Worm (Caenorhabditis elegans) whole organism, young adult: ENCODE results near the gene W09C2.9.

Experiments used
- C17E4.6 ChIP-seq: fragments of 200-800 bp; sonication (Bioruptor generic); IDR thresholded peaks from 2 replicates; pipeline ENCODE4 v1.3.6; 2022; ENCODE audit warnings: missing genetic modification reagents, missing genetic modification characterization, missing compliant biosample characterization
- D2030.7 ChIP-seq: fragments of 200-800 bp; sonication (Bioruptor generic); IDR thresholded peaks from 2 replicates; pipeline ENCODE4 v1.3.6; 2022; ENCODE audit warnings: missing genetic modification reagents, missing genetic modification characterization, missing compliant biosample characterization
- F23B12.7 ChIP-seq: sonication (generic microtip); optimal IDR thresholded peaks from 2 replicates; lab custom pipeline; 2017; ENCODE audit warnings: missing genetic modification characterization, mild to moderate bottlenecking, missing compliant biosample characterization, antibody characterized with exemption, moderate library complexity; ENCODE audit not compliant: insufficient read depth
- F33H1.4 ChIP-seq: fragments of 200-800 bp; sonication (Bioruptor generic); IDR thresholded peaks from 2 replicates; pipeline ENCODE4 v1.3.6; 2022; ENCODE audit warnings: missing genetic modification reagents, missing genetic modification characterization, missing compliant biosample characterization
- F52B5.7 ChIP-seq: sonication (generic microtip); optimal IDR thresholded peaks from 2 replicates; lab custom pipeline; 2016; ENCODE audit warnings: mild to moderate bottlenecking, missing genetic modification characterization, missing compliant biosample characterization
- F57C9.4 ChIP-seq: sonication (generic microtip); optimal IDR thresholded peaks from 2 replicates; lab custom pipeline; 2017; ENCODE audit warnings: mild to moderate bottlenecking, missing genetic modification characterization, missing compliant biosample characterization
- K11D2.4 ChIP-seq: fragments of 200-800 bp; sonication (Bioruptor generic); IDR thresholded peaks from 2 replicates; pipeline ENCODE4 v1.3.6; 2022; ENCODE audit warnings: missing genetic modification reagents, missing genetic modification characterization, missing compliant biosample characterization
- Y53G8AR.9 ChIP-seq: fragments of 200-800 bp; sonication (Bioruptor generic); conservative IDR thresholded peaks from 2 replicates; pipeline ENCODE4 v1.3.6; 2022; ENCODE audit warnings: missing genetic modification reagents, missing genetic modification characterization, missing compliant biosample characterization
- Y79H2A.3 ChIP-seq: fragments of 200-800 bp; sonication (Bioruptor generic); conservative IDR thresholded peaks from 2 replicates; pipeline ENCODE4 v1.3.6; 2022; ENCODE audit warnings: missing genetic modification reagents, missing genetic modification characterization, missing compliant biosample characterization
- Y95B8A.8 ChIP-seq: fragments of 200-800 bp; sonication (Bioruptor generic); IDR thresholded peaks from 2 replicates; pipeline ENCODE4 v1.3.6; 2022; ENCODE audit warnings: missing genetic modification reagents, missing genetic modification characterization, missing compliant biosample characterization
- ama-1 ChIP-seq, 3 experiments: fragments of 150-350 bp in 1 of 3; sonication (generic microtip) in 2 of 3; optimal IDR thresholded peaks; 2 replicates each; lab custom pipeline; 2014 to 2018; ENCODE audit warnings: missing biosample characterization in 2 of 3, missing genetic modification characterization in 2 of 3, missing genetic modification reagents in 2 of 3
- aptf-3 ChIP-seq: fragments of 200-800 bp; sonication (Bioruptor generic); IDR thresholded peaks from 2 replicates; pipeline ENCODE4 v1.3.6; 2022; ENCODE audit warnings: missing genetic modification characterization, missing compliant biosample characterization
- attf-3 ChIP-seq: fragments of 200-800 bp; sonication (Bioruptor generic); conservative IDR thresholded peaks from 2 replicates; pipeline ENCODE4 v1.3.6; 2022; ENCODE audit warnings: missing genetic modification reagents, missing genetic modification characterization, missing compliant biosample characterization
- attf-6 ChIP-seq: fragments of 200-800 bp; sonication (Bioruptor generic); IDR thresholded peaks from 2 replicates; pipeline ENCODE4 v1.3.6; 2022; ENCODE audit warnings: missing genetic modification reagents, missing genetic modification characterization, missing compliant biosample characterization
- bed-1 ChIP-seq: fragments of 200-800 bp; sonication (Bioruptor generic); IDR thresholded peaks from 2 replicates; pipeline ENCODE4 v1.3.6; 2022; ENCODE audit warnings: missing genetic modification reagents, missing genetic modification characterization, missing compliant biosample characterization
- ccch-3 ChIP-seq: fragments of 200-800 bp; sonication (Bioruptor generic); optimal IDR thresholded peaks from 2 replicates; lab custom pipeline; 2018; ENCODE audit warnings: mild to moderate bottlenecking, missing genetic modification characterization, missing compliant biosample characterization
- ceh-40 ChIP-seq: fragments of 200-800 bp; sonication (Bioruptor generic); IDR thresholded peaks from 2 replicates; pipeline ENCODE4 v1.3.6; 2022; ENCODE audit warnings: missing genetic modification characterization, missing compliant biosample characterization
- die-1 ChIP-seq: sonication (generic microtip); optimal IDR thresholded peaks from 2 replicates; lab custom pipeline; 2016; ENCODE audit warnings: missing genotype, mild to moderate bottlenecking, missing genetic modification characterization, missing compliant biosample characterization
- efl-1 ChIP-seq: fragments of 150-350 bp; optimal IDR thresholded peaks from 2 replicates; lab custom pipeline; 2014; ENCODE audit warnings: missing biosample characterization, missing genetic modification reagents, missing genetic modification characterization
- egl-18 ChIP-seq: fragments of 200-800 bp; sonication (Bioruptor generic); IDR thresholded peaks from 2 replicates; pipeline ENCODE4 v1.3.6; 2022; ENCODE audit warnings: missing genetic modification reagents, missing genetic modification characterization, missing compliant biosample characterization
- egrh-3 ChIP-seq: fragments of 200-800 bp; sonication (Bioruptor generic); IDR thresholded peaks from 2 replicates; pipeline ENCODE4 v1.3.6; 2022; ENCODE audit warnings: missing genetic modification reagents, missing genetic modification characterization, missing compliant biosample characterization
- fkh-3 ChIP-seq: sonication (generic microtip); optimal IDR thresholded peaks from 2 replicates; lab custom pipeline; 2016; ENCODE audit warnings: mild to moderate bottlenecking, missing genetic modification characterization, missing compliant biosample characterization
- let-607 ChIP-seq, 2 experiments: fragments of 200-800 bp in 1 of 2; sonication (Bioruptor generic) in 1 of 2; sonication (generic microtip) in 1 of 2; optimal IDR thresholded peaks; 2 replicates each; lab custom pipeline; 2016 to 2018; ENCODE audit warnings: mild to moderate bottlenecking in 2 of 2, missing compliant biosample characterization in 2 of 2, missing genetic modification characterization in 2 of 2, moderate library complexity in 2 of 2, missing genotype in 1 of 2
- lin-35 ChIP-seq, 3 experiments: fragments of 150-350 bp in 2 of 3; sonication (generic microtip) in 1 of 3; optimal IDR thresholded peaks; 2 replicates each; lab custom pipeline; 2014 to 2018; ENCODE audit warnings: missing biosample characterization in 3 of 3, missing genetic modification characterization in 3 of 3, missing genetic modification reagents in 3 of 3
- lin-40 ChIP-seq: sonication (generic microtip); optimal IDR thresholded peaks from 2 replicates; lab custom pipeline; 2016; ENCODE audit warnings: missing genetic modification characterization, mild to moderate bottlenecking, missing compliant biosample characterization, missing genotype, missing genetic modification reagents
- lir-1 ChIP-seq: fragments of 200-800 bp; sonication (Bioruptor generic); conservative IDR thresholded peaks from 2 replicates; pipeline ENCODE4 v1.3.6; 2022; ENCODE audit warnings: missing genetic modification reagents, missing genetic modification characterization, missing compliant biosample characterization
- madf-3 ChIP-seq: fragments of 200-800 bp; sonication (Bioruptor generic); IDR thresholded peaks from 2 replicates; pipeline ENCODE4 v1.3.6; 2022; ENCODE audit warnings: missing genetic modification reagents, missing genetic modification characterization, missing compliant biosample characterization
- madf-6 ChIP-seq: fragments of 200-800 bp; sonication (Bioruptor generic); IDR thresholded peaks from 2 replicates; pipeline ENCODE4 v1.3.6; 2022; ENCODE audit warnings: missing genetic modification reagents, missing genetic modification characterization, missing compliant biosample characterization
- nhr-80 ChIP-seq: sonication (generic microtip); optimal IDR thresholded peaks from 2 replicates; lab custom pipeline; 2016; ENCODE audit warnings: missing genetic modification characterization, missing compliant biosample characterization
- rcor-1 ChIP-seq: fragments of 200-800 bp; sonication (Bioruptor generic); IDR thresholded peaks from 2 replicates; pipeline ENCODE4 v1.3.6; 2022; ENCODE audit warnings: missing genetic modification reagents, missing genetic modification characterization, missing compliant biosample characterization
- rec-8 ChIP-seq, 2 experiments: sonication (generic microtip); optimal IDR thresholded peaks; 2 replicates each; lab custom pipeline; 2016; ENCODE audit warnings: mild to moderate bottlenecking in 2 of 2, missing genetic modification characterization in 2 of 2, missing genetic modification reagents in 2 of 2, missing genotype in 2 of 2, missing biosample characterization in 1 of 2, missing compliant biosample characterization in 1 of 2, moderate library complexity in 1 of 2
- rpc-1 ChIP-seq, 2 experiments: fragments of 150-350 bp in 1 of 2; sonication (generic microtip) in 1 of 2; optimal IDR thresholded peaks; 2 replicates each; lab custom pipeline; 2014 to 2018; ENCODE audit warnings: missing biosample characterization in 1 of 2, missing genetic modification characterization in 1 of 2, missing genetic modification reagents in 1 of 2, missing genotype in 1 of 2
- sdz-38 ChIP-seq: sonication (generic microtip); optimal IDR thresholded peaks from 2 replicates; lab custom pipeline; 2016; ENCODE audit warnings: missing genotype, missing genetic modification characterization, missing compliant biosample characterization
- snpc-3.4 ChIP-seq: sonication (generic microtip); optimal IDR thresholded peaks from 2 replicates; lab custom pipeline; 2017; ENCODE audit warnings: missing genetic modification characterization, mild to moderate bottlenecking, missing compliant biosample characterization, antibody characterized with exemption, moderate library complexity, missing genotype, missing genetic modification reagents
- zim-3 ChIP-seq: sonication (generic microtip); optimal IDR thresholded peaks from 2 replicates; lab custom pipeline; 2017; ENCODE audit warnings: mild to moderate bottlenecking, missing genetic modification characterization, moderate library complexity, missing compliant biosample characterization
- ztf-18 ChIP-seq: sonication (generic microtip); optimal IDR thresholded peaks from 2 replicates; lab custom pipeline; 2016; ENCODE audit warnings: missing genotype, mild to moderate bottlenecking, missing genetic modification characterization, missing compliant biosample characterization
- ztf-25 ChIP-seq: fragments of 200-800 bp; sonication (Bioruptor generic); IDR thresholded peaks from 2 replicates; pipeline ENCODE4 v1.3.6; 2022; ENCODE audit warnings: missing genetic modification reagents, missing genetic modification characterization, missing compliant biosample characterization
- ztf-6 ChIP-seq: fragments of 200-800 bp; sonication (Bioruptor generic); IDR thresholded peaks from 2 replicates; pipeline ENCODE4 v1.3.6; 2022; ENCODE audit warnings: missing genetic modification reagents, missing genetic modification characterization, missing compliant biosample characterization

Gene W09C2.9

ce11 chrIV:9668103-9668672 lies 45.0 kb upstream of the W09C2.9 start (continued):
- TF ChIP-seq F33H1.4: no peak
- TF ChIP-seq D2030.7: no peak
- TF ChIP-seq madf-6 (GFP tag; lab: Robert Waterston, UW): no peak

DNA sequence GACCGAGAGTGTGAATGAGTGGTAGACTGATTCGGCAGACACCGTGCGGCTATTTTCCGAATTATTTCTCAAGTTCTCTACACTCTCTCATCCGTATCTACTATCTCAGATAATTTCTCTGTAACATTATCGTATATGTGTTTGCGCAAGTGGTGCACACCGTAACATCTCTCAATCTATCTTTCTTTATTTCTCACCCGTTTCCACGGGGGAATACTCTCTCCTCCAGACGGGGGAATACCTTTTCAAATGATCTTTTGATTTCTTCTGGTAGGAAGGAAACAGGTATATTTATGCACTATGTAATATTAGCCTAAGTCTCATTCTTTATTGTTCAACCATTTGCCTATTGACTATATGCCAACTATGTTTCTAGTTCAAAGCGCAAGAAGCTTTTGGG lies 43.9 kb upstream of the W09C2.9 start:
- TF ChIP-seq snpc-3.4 (tag; lab: Kevin White, UChicago) (no peak), ama-1 (optimal IDR thresholded peaks at IDR 0.05; lab: Kevin White, UChicago) (no peak), ama-1 (GFP tag; optimal IDR thresholded peaks at IDR 0.05; lab: Kevin White, UChicago) (no peak)

DNA sequence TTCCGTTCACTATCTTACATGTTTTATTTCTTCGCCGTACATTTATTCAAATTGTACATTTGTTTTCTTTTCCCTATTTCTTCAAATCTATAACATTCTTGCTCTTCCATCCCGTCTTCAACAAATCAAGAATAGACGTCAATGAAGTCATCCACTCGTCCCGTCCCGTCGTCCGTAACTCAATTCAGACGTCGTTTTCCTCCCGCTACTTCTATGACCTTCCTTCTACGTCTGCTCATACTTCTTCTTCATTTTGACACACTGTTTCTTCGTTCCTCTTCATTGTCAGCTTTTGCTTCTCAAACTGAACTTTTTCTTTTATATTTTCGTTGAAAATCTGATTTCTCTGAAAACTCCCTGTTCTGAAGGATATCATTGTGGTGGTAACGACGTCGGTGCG lies 36.8 kb upstream of the W09C2.9 start:
- TF ChIP-seq attf-3: no peak
- TF ChIP-seq lir-1 (GFP tag; lab: Robert Waterston, UW): no peak
- TF ChIP-seq ztf-25 (GFP tag; lab: Robert Waterston, UW): no peak

DNA sequence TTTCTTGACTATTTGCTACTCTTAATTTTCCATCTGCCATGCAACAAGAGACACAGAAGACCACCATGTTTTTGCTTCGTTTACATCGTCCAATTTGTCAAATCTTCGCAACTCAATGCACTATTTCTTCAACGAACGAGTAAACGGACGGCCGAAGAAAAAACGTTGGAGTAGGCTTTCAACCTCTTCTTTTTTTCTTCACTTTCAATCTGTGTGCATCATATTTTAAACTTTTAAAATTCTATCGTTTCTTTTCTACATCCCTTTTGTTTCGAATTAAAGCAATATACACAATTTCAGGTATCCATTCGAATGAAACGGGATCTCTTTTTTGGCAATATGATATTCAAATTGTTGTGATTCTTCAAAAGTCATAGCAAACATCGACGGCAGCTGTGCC lies 34.6 kb upstream of the W09C2.9 start, which contains the start of gene acc-1:
Gene acc-1 (plus strand): TSS at position 301 of the 400 bp plus-strand sequence.
- TF ChIP-seq die-1 (tag; lab: Kevin White, UChicago): no peak
- TF ChIP-seq efl-1 (GFP tag; lab: Kevin White, UChicago): no peak
- TF ChIP-seq D2030.7: no peak
- no peak for TF ChIP-seq lin-40 (tag; lab: Kevin White, UChicago)
- TF ChIP-seq attf-3: no peak
- no peak for TF ChIP-seq Y79H2A.3
- no peak for TF ChIP-seq nhr-80
- no peak for TF ChIP-seq egrh-3 (GFP tag; lab: Robert Waterston, UW)
- no peak for TF ChIP-seq aptf-3 (GFP tag; lab: Robert Waterston, UW)
- TF ChIP-seq Y53G8AR.9 (GFP tag; lab: Robert Waterston, UW): no peak
- TF ChIP-seq ztf-6 (GFP tag; lab: Robert Waterston, UW): no peak
- TF ChIP-seq egl-18 (GFP tag; lab: Robert Waterston, UW): no peak
- no peak for TF ChIP-seq rec-8 (tag; optimal IDR thresholded peaks at IDR 0.05; lab: Kevin White, UChicago)
- no peak for TF ChIP-seq fkh-3
- no peak for TF ChIP-seq ztf-25 (GFP tag; lab: Robert Waterston, UW)

ce11 chrIV:9655556-9655955 lies 32.4 kb upstream of the W09C2.9 start:
- TF ChIP-seq F23B12.7 (no peak), lin-35 (GFP tag; optimal IDR thresholded peaks at IDR 0.05; lab: Kevin White, UChicago) (no peak), zim-3 (no peak)

- TF ChIP-seq attf-6 (no peak), ccch-3 (GFP tag; lab: Kevin White, UChicago) (no peak), madf-3 (GFP tag; lab: Robert Waterston, UW) (no peak), Y95B8A.8 (GFP tag; lab: Robert Waterston, UW) (no peak), zim-3 (no peak), F52B5.7 (tag; lab: Kevin White, UChicago) (no peak), ztf-18 (no peak), let-607 (tag; optimal IDR thresholded peaks at IDR 0.05; lab: Kevin White, UChicago) (no peak), ceh-40 (GFP tag; lab: Robert Waterston, UW) (no peak), egrh-3 (GFP tag; lab: Robert Waterston, UW) (no peak), sdz-38 (tag; lab: Kevin White, UChicago) (no peak), K11D2.4 (GFP tag; lab: Robert Waterston, UW) (no peak), bed-1 (GFP tag; lab: Robert Waterston, UW) (no peak), C17E4.6 (GFP tag; lab: Robert Waterston, UW) (no peak), F57C9.4 (tag; lab: Kevin White, UChicago) (no peak), rcor-1 (GFP tag; lab: Robert Waterston, UW) (no peak), rpc-1 (optimal IDR thresholded peaks at IDR 0.05; lab: Kevin White, UChicago) (no peak), rpc-1 (tag; optimal IDR thresholded peaks at IDR 0.05; lab: Kevin White, UChicago) (no peak)
These were observed 30.8 kb upstream of the W09C2.9 start, which contains the start of gene F58G6.7 for ce11 chrIV:9654017-9654416. TSS of gene F58G6.7 (plus strand) at chrIV:9654317.
